Worm (Caenorhabditis elegans): Measurements from ENCODE around the gene suex-2.

Gene suex-2

ce11 chrIV:8921166-8921565 is 46.9 kb upstream of the suex-2 start:
- TF ChIP-seq nhr-237 (tag; optimal IDR thresholded peaks at IDR 0.05) (no peak), egl-5 (tag; optimal IDR thresholded peaks at IDR 0.05) (peak; percentile 72), egl-27 (tag; optimal IDR thresholded peaks at IDR 0.05) (no peak), pqm-1 (tag; optimal IDR thresholded peaks at IDR 0.05) (no peak), eor-1 (tag; optimal IDR thresholded peaks at IDR 0.05) (no peak), ama-1 (optimal IDR thresholded peaks at IDR 0.05) (no peak), nhr-12 (tag; optimal IDR thresholded peaks at IDR 0.05) (no peak)

DNA sequence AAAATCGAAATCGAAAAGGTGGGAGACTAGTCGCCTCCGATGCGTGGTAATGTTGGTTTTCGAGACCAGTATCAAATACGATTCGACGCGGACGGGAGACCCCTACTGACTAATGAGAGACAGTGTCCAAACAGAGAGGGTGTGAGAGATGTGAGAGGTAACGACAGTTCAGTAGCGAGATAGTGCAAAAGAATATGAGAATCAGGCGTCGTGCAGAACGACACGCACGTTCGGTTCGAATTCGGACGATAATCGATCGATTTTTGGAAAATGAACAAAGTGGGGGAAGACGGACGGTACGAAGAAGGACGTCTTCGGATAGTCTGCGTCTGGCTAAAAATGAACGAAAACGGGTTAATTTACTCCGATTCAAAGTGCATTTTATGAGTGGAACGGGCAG is 46.1 kb upstream of the suex-2 start, which contains the start of gene D1046.16:
Gene D1046.16, plus strand, starts transcription at position 195 of the 400 bp plus-strand sequence.
- TF ChIP-seq lin-39 (tag; optimal IDR thresholded peaks at IDR 0.05) (no peak), mdl-1 (tag; optimal IDR thresholded peaks at IDR 0.05) (no peak), zag-1 (tag; optimal IDR thresholded peaks at IDR 0.05) (no peak), ceh-9 (tag; optimal IDR thresholded peaks at IDR 0.05) (no peak), skn-1 (tag; optimal IDR thresholded peaks at IDR 0.05) (no peak), aly-2 (tag; optimal IDR thresholded peaks at IDR 0.05) (no peak), elt-2 (tag; optimal IDR thresholded peaks at IDR 0.05) (peak; percentile 35), elt-1 (tag; optimal IDR thresholded peaks at IDR 0.05) (no peak), nhr-28 (tag; optimal IDR thresholded peaks at IDR 0.05) (no peak), jun-1 (tag; optimal IDR thresholded peaks at IDR 0.05) (no peak), snpc-4 (tag; optimal IDR thresholded peaks at IDR 0.05) (peak; percentile 20), mml-1 (tag; optimal IDR thresholded peaks at IDR 0.05) (no peak), nfya-1 (tag; optimal IDR thresholded peaks at IDR 0.05; ENCODE audit: insufficient read depth) (peak; percentile 20), sea-2 (GFP tag; optimal IDR thresholded peaks at IDR 0.05) (no peak), nhr-43 (tag; optimal IDR thresholded peaks at IDR 0.05; ENCODE audit: poor library complexity, severe bottlenecking) (peak; percentile 19), pha-4 (tag; optimal IDR thresholded peaks at IDR 0.05) (peak; percentile 42), pqm-1 (tag; optimal IDR thresholded peaks at IDR 0.05) (no peak), egl-27 (tag; optimal IDR thresholded peaks at IDR 0.05) (no peak), lsy-12 (tag; optimal IDR thresholded peaks at IDR 0.05) (no peak), fos-1 (tag; optimal IDR thresholded peaks at IDR 0.05) (no peak), nhr-12 (tag; optimal IDR thresholded peaks at IDR 0.05) (no peak), ceh-82 (tag; optimal IDR thresholded peaks at IDR 0.05) (no peak), eor-1 (tag; optimal IDR thresholded peaks at IDR 0.05) (no peak), ZK546.5 (tag; optimal IDR thresholded peaks at IDR 0.05) (no peak), R02D3.7 (tag; optimal IDR thresholded peaks at IDR 0.05) (no peak), ceh-28 (tag; optimal IDR thresholded peaks at IDR 0.05) (peak; percentile 68), nhr-25 (tag; optimal IDR thresholded peaks at IDR 0.05) (peak; percentile 90), unc-39 (tag; optimal IDR thresholded peaks at IDR 0.05) (no peak), nhr-67 (tag; optimal IDR thresholded peaks at IDR 0.05) (no peak), lin-15B (tag; optimal IDR thresholded peaks at IDR 0.05) (peak; percentile 49), ztf-4 (tag; optimal IDR thresholded peaks at IDR 0.05) (no peak), nhr-23 (tag; optimal IDR thresholded peaks at IDR 0.05) (peak; percentile 53), elt-3 (tag; optimal IDR thresholded peaks at IDR 0.05) (no peak), ztf-11 (tag; optimal IDR thresholded peaks at IDR 0.05) (no peak), ama-1 (optimal IDR thresholded peaks at IDR 0.05) (no peak), fkh-10 (GFP tag; optimal IDR thresholded peaks at IDR 0.05) (no peak), egl-5 (tag; optimal IDR thresholded peaks at IDR 0.05) (no peak), tbx-2 (tag; optimal IDR thresholded peaks at IDR 0.05) (no peak), daf-12 (tag; optimal IDR thresholded peaks at IDR 0.05) (no peak), ceh-16 (tag; optimal IDR thresholded peaks at IDR 0.05) (no peak), nhr-237 (tag; optimal IDR thresholded peaks at IDR 0.05) (no peak), fkh-2 (tag; optimal IDR thresholded peaks at IDR 0.05) (no peak), nhr-11 (tag; optimal IDR thresholded peaks at IDR 0.05) (no peak), nhr-77 (tag; optimal IDR thresholded peaks at IDR 0.05) (no peak), unc-62 (GFP tag; optimal IDR thresholded peaks at IDR 0.05) (no peak), nhr-76 (tag; optimal IDR thresholded peaks at IDR 0.05) (no peak), hmg-11 (tag; optimal IDR thresholded peaks at IDR 0.05) (peak; percentile 37)

Data from whole organism, L3 larva.